Worm (Caenorhabditis elegans): ENCODE results near the gene rib-2.

ce11 chrIII:10704499-10704898 lies 38.1 kb upstream of the rib-2 start:
- TF ChIP-seq pqm-1 (tag; optimal IDR thresholded peaks at IDR 0.05) (no peak), ces-1 (GFP tag; optimal IDR thresholded peaks at IDR 0.05) (no peak), nhr-90 (tag; optimal IDR thresholded peaks at IDR 0.05; ENCODE audit: poor library complexity) (no peak), C04F5.9 (tag; optimal IDR thresholded peaks at IDR 0.05) (no peak), lin-35 (GFP tag; optimal IDR thresholded peaks at IDR 0.05) (no peak), nhr-76 (tag; optimal IDR thresholded peaks at IDR 0.05) (no peak), ztf-4 (tag; optimal IDR thresholded peaks at IDR 0.05) (no peak)

Measured in whole organism, L1 larva.